Worm (Caenorhabditis elegans): ENCODE results near the gene srbc-24.

srbc-24 gene

ce11 chrV:2166679-2167078 lies 15.1 kb downstream of the srbc-24 start, which contains the start of gene srbc-19:
Gene srbc-19 (minus strand): TSS chrV:2166779.
- TF ChIP-seq nhr-237 (tag; optimal IDR thresholded peaks at IDR 0.05) (no peak), elt-1 (tag; optimal IDR thresholded peaks at IDR 0.05) (no peak), eor-1 (tag; optimal IDR thresholded peaks at IDR 0.05) (no peak), ceh-28 (tag; optimal IDR thresholded peaks at IDR 0.05) (no peak)

ce11 chrV:2174465-2174864 lies 22.9 kb downstream of the srbc-24 start:
- no peak for TF ChIP-seq nhr-28 (tag; optimal IDR thresholded peaks at IDR 0.05)
- no peak for TF ChIP-seq nhr-43 (tag; optimal IDR thresholded peaks at IDR 0.05; ENCODE audit: poor library complexity, severe bottlenecking)
- no peak for TF ChIP-seq eor-1 (tag; optimal IDR thresholded peaks at IDR 0.05)
- no peak for TF ChIP-seq daf-12 (tag; optimal IDR thresholded peaks at IDR 0.05)
- no peak for TF ChIP-seq nhr-25 (tag; optimal IDR thresholded peaks at IDR 0.05)
- TF ChIP-seq mml-1 (tag; optimal IDR thresholded peaks at IDR 0.05) = no peak
- TF ChIP-seq pha-4 (tag; optimal IDR thresholded peaks at IDR 0.05) = no peak
- TF ChIP-seq elt-1 (tag; optimal IDR thresholded peaks at IDR 0.05) = no peak
- TF ChIP-seq ceh-16 (tag; optimal IDR thresholded peaks at IDR 0.05) = no peak
- no peak for TF ChIP-seq snpc-4 (tag; optimal IDR thresholded peaks at IDR 0.05)
- TF ChIP-seq sea-2 (GFP tag; optimal IDR thresholded peaks at IDR 0.05) = no peak
- TF ChIP-seq pqm-1 (tag; optimal IDR thresholded peaks at IDR 0.05) = no peak
- TF ChIP-seq fos-1 (tag; optimal IDR thresholded peaks at IDR 0.05) = no peak
- TF ChIP-seq nhr-77 (tag; optimal IDR thresholded peaks at IDR 0.05) = no peak
- TF ChIP-seq ZK546.5 (tag; optimal IDR thresholded peaks at IDR 0.05) = no peak
- TF ChIP-seq ceh-9 (tag; optimal IDR thresholded peaks at IDR 0.05) = no peak
- TF ChIP-seq mdl-1 (tag; optimal IDR thresholded peaks at IDR 0.05) = no peak
- TF ChIP-seq nfya-1 (tag; optimal IDR thresholded peaks at IDR 0.05; ENCODE audit: insufficient read depth) = no peak

- TF ChIP-seq elt-1 (tag; optimal IDR thresholded peaks at IDR 0.05) = no peak
- TF ChIP-seq nhr-25 (tag; optimal IDR thresholded peaks at IDR 0.05) = no peak
- no peak for TF ChIP-seq sea-2 (GFP tag; optimal IDR thresholded peaks at IDR 0.05)
- no peak for TF ChIP-seq nhr-76 (tag; optimal IDR thresholded peaks at IDR 0.05)
- TF ChIP-seq lsy-12 (tag; optimal IDR thresholded peaks at IDR 0.05) = no peak
- TF ChIP-seq nhr-43 (tag; optimal IDR thresholded peaks at IDR 0.05; ENCODE audit: poor library complexity, severe bottlenecking) = no peak
- TF ChIP-seq ztf-4 (tag; optimal IDR thresholded peaks at IDR 0.05) = no peak
- no peak for TF ChIP-seq nhr-23 (tag; optimal IDR thresholded peaks at IDR 0.05)
- TF ChIP-seq skn-1 (tag; optimal IDR thresholded peaks at IDR 0.05) = no peak
- TF ChIP-seq pha-4 (tag; optimal IDR thresholded peaks at IDR 0.05) = no peak
- no peak for TF ChIP-seq zag-1 (tag; optimal IDR thresholded peaks at IDR 0.05)
- TF ChIP-seq ceh-82 (tag; optimal IDR thresholded peaks at IDR 0.05) = no peak
- no peak for TF ChIP-seq unc-62 (GFP tag; optimal IDR thresholded peaks at IDR 0.05)
- TF ChIP-seq nfya-1 (tag; optimal IDR thresholded peaks at IDR 0.05; ENCODE audit: insufficient read depth) = no peak
- TF ChIP-seq ceh-16 (tag; optimal IDR thresholded peaks at IDR 0.05) = no peak
- no peak for TF ChIP-seq mml-1 (tag; optimal IDR thresholded peaks at IDR 0.05)
- TF ChIP-seq egl-5 (tag; optimal IDR thresholded peaks at IDR 0.05) = no peak
- TF ChIP-seq mdl-1 (tag; optimal IDR thresholded peaks at IDR 0.05) = no peak
Observed at ce11 chrV:2175242-2175641, 23.7 kb downstream of the srbc-24 start, which contains the start of gene C45H4.18. Gene C45H4.18 (plus strand): TSS chrV:2175542.

- TF ChIP-seq fos-1 (tag; optimal IDR thresholded peaks at IDR 0.05) (no peak), nhr-67 (tag; optimal IDR thresholded peaks at IDR 0.05) (no peak), nhr-12 (tag; optimal IDR thresholded peaks at IDR 0.05) (no peak), R02D3.7 (tag; optimal IDR thresholded peaks at IDR 0.05) (no peak), ceh-28 (tag; optimal IDR thresholded peaks at IDR 0.05) (no peak), lsy-12 (tag; optimal IDR thresholded peaks at IDR 0.05) (no peak), ZK546.5 (tag; optimal IDR thresholded peaks at IDR 0.05) (no peak), ceh-9 (tag; optimal IDR thresholded peaks at IDR 0.05) (no peak), ceh-16 (tag; optimal IDR thresholded peaks at IDR 0.05) (no peak), egl-27 (tag; optimal IDR thresholded peaks at IDR 0.05) (no peak), nhr-77 (tag; optimal IDR thresholded peaks at IDR 0.05) (no peak), lin-39 (tag; optimal IDR thresholded peaks at IDR 0.05) (no peak), lin-15B (tag; optimal IDR thresholded peaks at IDR 0.05) (no peak), fkh-2 (tag; optimal IDR thresholded peaks at IDR 0.05) (no peak)
Observed at ce11 chrV:2177307-2177764, 25.8 kb downstream of the srbc-24 start, which contains the start of gene srbc-17. Gene srbc-17 (plus strand): TSS chrV:2177714.
